Worm (Caenorhabditis elegans) whole organism, L3 larva: Measurements from ENCODE around the gene T12G3.4.
A peak's percentile ranks its signal among the peaks of the same experiment; 100 is the strongest.

Source experiments
- R02D3.7 ChIP-seq: fragments of 150-350 bp; optimal IDR thresholded peaks from 2 replicates; lab custom pipeline; 2014; ENCODE audit warnings: missing biosample characterization, missing genetic modification characterization
- ama-1 ChIP-seq: fragments of 150-350 bp; optimal IDR thresholded peaks from 2 replicates; lab custom pipeline; 2018
- ceh-82 ChIP-seq: fragments of 150-350 bp; optimal IDR thresholded peaks from 2 replicates; lab custom pipeline; 2014; ENCODE audit warnings: missing biosample characterization, missing genetic modification characterization
- daf-12 ChIP-seq: fragments of 150-350 bp; optimal IDR thresholded peaks from 2 replicates; lab custom pipeline; 2014; ENCODE audit warnings: missing biosample characterization, missing genetic modification reagents, missing genetic modification characterization
- egl-27 ChIP-seq: sonication (generic microtip); optimal IDR thresholded peaks from 4 replicates; lab custom pipeline; 2017; ENCODE audit warnings: missing biosample characterization, missing genetic modification reagents, missing genetic modification characterization
- elt-2 ChIP-seq: sonication (generic microtip); optimal IDR thresholded peaks from 2 replicates; lab custom pipeline; 2016; ENCODE audit warnings: missing genetic modification reagents, mild to moderate bottlenecking, missing genetic modification characterization, missing compliant biosample characterization
- hmg-11 ChIP-seq: sonication (generic microtip); optimal IDR thresholded peaks from 2 replicates; lab custom pipeline; 2016; ENCODE audit warnings: missing genetic modification characterization, missing compliant biosample characterization
- lin-15B ChIP-seq: fragments of 150-350 bp; optimal IDR thresholded peaks from 2 replicates; lab custom pipeline; 2014; ENCODE audit warnings: missing biosample characterization, missing genetic modification characterization
- lin-39 ChIP-seq: fragments of 150-350 bp; optimal IDR thresholded peaks from 2 replicates; lab custom pipeline; 2018; ENCODE audit warnings: missing biosample characterization, missing genetic modification reagents, missing genetic modification characterization
- nhr-23 ChIP-seq: fragments of 150-350 bp; optimal IDR thresholded peaks from 2 replicates; lab custom pipeline; 2014; ENCODE audit warnings: missing biosample characterization, missing genetic modification reagents, missing genetic modification characterization
- nhr-25 ChIP-seq: sonication (generic microtip); optimal IDR thresholded peaks from 2 replicates; lab custom pipeline; 2017; ENCODE audit warnings: missing biosample characterization, missing genetic modification characterization
- nhr-43 ChIP-seq: sonication (generic microtip); optimal IDR thresholded peaks from 2 replicates; lab custom pipeline; 2016; ENCODE audit warnings: mild to moderate bottlenecking, missing genetic modification characterization, missing compliant biosample characterization; ENCODE audit not compliant: poor library complexity, severe bottlenecking
- pha-4 ChIP-seq: fragments of 150-350 bp; optimal IDR thresholded peaks from 2 replicates; lab custom pipeline; 2014; ENCODE audit warnings: missing biosample characterization, missing genetic modification reagents, missing genetic modification characterization
- pqm-1 ChIP-seq: fragments of 150-350 bp; optimal IDR thresholded peaks from 2 replicates; lab custom pipeline; 2017; ENCODE audit warnings: missing biosample characterization, missing genetic modification characterization, inconsistent platforms
- tbx-2 ChIP-seq: sonication (generic microtip); optimal IDR thresholded peaks from 2 replicates; lab custom pipeline; 2016; ENCODE audit warnings: mild to moderate bottlenecking, missing genetic modification characterization, missing compliant biosample characterization
- unc-62 ChIP-seq: fragments of 150-350 bp; sonication (generic microtip); optimal IDR thresholded peaks from 4 replicates; lab custom pipeline; 2014; ENCODE audit warnings: missing biosample characterization, missing genetic modification reagents, missing genetic modification characterization

Gene T12G3.4

ce11 chrIV:12093819-12094218, 45.8 kb downstream of the T12G3.4 start, which contains the start of gene F11A10.5:
F11A10.5 (plus strand) TSS chrIV:12094119.
- peak; percentile 22 for TF ChIP-seq nhr-25
- no peak for TF ChIP-seq egl-27 (tag; lab: Kevin White, UChicago)
- TF ChIP-seq lin-15B (tag; lab: Kevin White, UChicago) = peak; percentile 41
- TF ChIP-seq nhr-23 (tag; lab: Kevin White, UChicago) = peak; percentile 7

ce11 chrIV:12096479-12096878, 48.4 kb downstream of the T12G3.4 start, which contains the start of gene mon-2:
mon-2 (plus strand) TSS chrIV:12096779.
- TF ChIP-seq pqm-1 (tag; lab: Kevin White, UChicago) (no peak), egl-27 (tag; lab: Kevin White, UChicago) (no peak), R02D3.7 (tag; lab: Kevin White, UChicago) (no peak), daf-12 (tag; lab: Kevin White, UChicago) (no peak), ceh-82 (tag; lab: Kevin White, UChicago) (no peak), elt-2 (tag; lab: Kevin White, UChicago) (no peak), nhr-43 (tag; lab: Kevin White, UChicago) (no peak), unc-62 (GFP tag; lab: Kevin White, UChicago) (no peak), hmg-11 (no peak), tbx-2 (tag; lab: Kevin White, UChicago) (no peak), pha-4 (tag; lab: Kevin White, UChicago) (no peak), ama-1 (lab: Kevin White, UChicago) (no peak), lin-39 (tag; lab: Kevin White, UChicago) (no peak)
